Worm (Caenorhabditis elegans) whole organism, L2 larva: ENCODE data around the gene cyn-10.

Experiments used
- C34F6.9 ChIP-seq: fragments of 150-350 bp; optimal IDR thresholded peaks from 2 replicates; lab custom pipeline; 2014; ENCODE audit warnings: missing biosample characterization, missing genetic modification characterization
- F13H6.1 ChIP-seq: sonication (generic microtip); optimal IDR thresholded peaks from 2 replicates; lab custom pipeline; 2016; ENCODE audit warnings: missing genetic modification characterization, missing compliant biosample characterization
- R02D3.7 ChIP-seq: fragments of 150-350 bp; optimal IDR thresholded peaks from 2 replicates; lab custom pipeline; 2014; ENCODE audit warnings: missing biosample characterization, missing genetic modification characterization
- Y55F3AM.14 ChIP-seq: fragments of 200-800 bp; sonication (Bioruptor generic); optimal IDR thresholded peaks from 2 replicates; lab custom pipeline; 2018; ENCODE audit warnings: mild to moderate bottlenecking, missing genetic modification characterization, missing compliant biosample characterization
- ZK546.5 ChIP-seq: sonication (generic microtip); optimal IDR thresholded peaks from 2 replicates; lab custom pipeline; 2017; ENCODE audit warnings: missing biosample characterization, missing genetic modification characterization
- alr-1 ChIP-seq: fragments of 150-350 bp; optimal IDR thresholded peaks from 2 replicates; lab custom pipeline; 2014; ENCODE audit warnings: missing biosample characterization, missing genetic modification characterization
- aly-2 ChIP-seq: fragments of 150-350 bp; optimal IDR thresholded peaks from 2 replicates; lab custom pipeline; 2014; ENCODE audit warnings: missing biosample characterization, missing genetic modification characterization
- ama-1 ChIP-seq: fragments of 150-350 bp; optimal IDR thresholded peaks from 2 replicates; lab custom pipeline; 2018; ENCODE audit warnings: inconsistent platforms
- blmp-1 ChIP-seq: sonication (generic microtip); optimal IDR thresholded peaks from 2 replicates; lab custom pipeline; 2017; ENCODE audit warnings: missing genetic modification characterization, mild to moderate bottlenecking, missing compliant biosample characterization, antibody characterized with exemption, moderate library complexity; ENCODE audit not compliant: insufficient read depth
- ceh-16 ChIP-seq: fragments of 150-350 bp; optimal IDR thresholded peaks from 2 replicates; lab custom pipeline; 2014; ENCODE audit warnings: missing biosample characterization, missing genetic modification characterization
- ceh-82 ChIP-seq: fragments of 150-350 bp; optimal IDR thresholded peaks from 2 replicates; lab custom pipeline; 2014; ENCODE audit warnings: missing biosample characterization, missing genetic modification characterization
- crh-2 ChIP-seq: sonication (generic microtip); optimal IDR thresholded peaks from 2 replicates; lab custom pipeline; 2017; ENCODE audit warnings: missing biosample characterization, missing genetic modification characterization
- dmd-4 ChIP-seq: sonication (generic microtip); optimal IDR thresholded peaks from 2 replicates; lab custom pipeline; 2017; ENCODE audit warnings: missing biosample characterization, missing genetic modification characterization
- egl-27 ChIP-seq: sonication (generic microtip); optimal IDR thresholded peaks from 3 replicates; lab custom pipeline; 2017; ENCODE audit warnings: missing biosample characterization, missing genetic modification reagents, missing genetic modification characterization
- elt-1 ChIP-seq: fragments of 150-350 bp; optimal IDR thresholded peaks from 2 replicates; lab custom pipeline; 2014; ENCODE audit warnings: missing biosample characterization, missing genetic modification characterization
- elt-3 ChIP-seq: sonication (generic microtip); optimal IDR thresholded peaks from 2 replicates; lab custom pipeline; 2017; ENCODE audit warnings: missing biosample characterization, missing genetic modification characterization
- fos-1 ChIP-seq: fragments of 150-350 bp; optimal IDR thresholded peaks from 2 replicates; lab custom pipeline; 2014; ENCODE audit warnings: missing biosample characterization, missing genetic modification characterization
- gmeb-1 ChIP-seq: fragments of 150-350 bp; optimal IDR thresholded peaks from 2 replicates; lab custom pipeline; 2014; ENCODE audit warnings: missing biosample characterization, missing genetic modification characterization
- lin-11 ChIP-seq: fragments of 150-350 bp; sonication (generic microtip); optimal IDR thresholded peaks from 2 replicates; lab custom pipeline; 2014; ENCODE audit warnings: missing biosample characterization, missing genetic modification characterization, inconsistent platforms, mixed read lengths
- lin-13 ChIP-seq: fragments of 150-350 bp; optimal IDR thresholded peaks from 2 replicates; lab custom pipeline; 2014; ENCODE audit warnings: missing biosample characterization, missing genetic modification reagents, missing genetic modification characterization
- lin-39 ChIP-seq: fragments of 150-350 bp; optimal IDR thresholded peaks from 2 replicates; lab custom pipeline; 2014; ENCODE audit warnings: missing biosample characterization, missing genetic modification reagents, missing genetic modification characterization
- lsy-2 ChIP-seq, 2 experiments: fragments of 150-350 bp in 1 of 2; sonication (generic microtip) in 1 of 2; optimal IDR thresholded peaks; 2 replicates each; lab custom pipeline; 2014 to 2017; ENCODE audit warnings: missing biosample characterization in 2 of 2, missing genetic modification characterization in 2 of 2
- mab-5 ChIP-seq: fragments of 150-350 bp; optimal IDR thresholded peaks from 2 replicates; lab custom pipeline; 2014; ENCODE audit warnings: missing biosample characterization, missing genetic modification characterization
- mbf-1 ChIP-seq: sonication (generic microtip); optimal IDR thresholded peaks from 2 replicates; lab custom pipeline; 2017; ENCODE audit warnings: missing biosample characterization, missing genetic modification characterization
- mdl-1 ChIP-seq, 2 experiments: fragments of 150-350 bp in 1 of 2; sonication (generic microtip) in 1 of 2; optimal IDR thresholded peaks; 2 replicates each; lab custom pipeline; 2017; ENCODE audit warnings: missing biosample characterization in 2 of 2, missing genetic modification characterization in 2 of 2
- nhr-10 ChIP-seq: sonication (generic microtip); optimal IDR thresholded peaks from 2 replicates; lab custom pipeline; 2017; ENCODE audit warnings: missing biosample characterization, missing genetic modification characterization
- nhr-11 ChIP-seq: fragments of 150-350 bp; optimal IDR thresholded peaks from 2 replicates; lab custom pipeline; 2014; ENCODE audit warnings: missing biosample characterization, missing genetic modification characterization
- nhr-12 ChIP-seq: fragments of 150-350 bp; optimal IDR thresholded peaks from 2 replicates; lab custom pipeline; 2014; ENCODE audit warnings: missing biosample characterization, missing genetic modification characterization
- nhr-129 ChIP-seq: fragments of 150-350 bp; optimal IDR thresholded peaks from 2 replicates; lab custom pipeline; 2014; ENCODE audit warnings: missing biosample characterization, missing genetic modification characterization
- nhr-21 ChIP-seq: fragments of 150-350 bp; optimal IDR thresholded peaks from 2 replicates; lab custom pipeline; 2014; ENCODE audit warnings: missing biosample characterization, missing genetic modification characterization
- nhr-23 ChIP-seq: fragments of 150-350 bp; optimal IDR thresholded peaks from 2 replicates; lab custom pipeline; 2014; ENCODE audit warnings: missing biosample characterization, missing genetic modification reagents, missing genetic modification characterization
- nhr-237 ChIP-seq: fragments of 150-350 bp; optimal IDR thresholded peaks from 2 replicates; lab custom pipeline; 2014; ENCODE audit warnings: missing biosample characterization, missing genetic modification characterization
- nhr-25 ChIP-seq: fragments of 150-350 bp; sonication (generic microtip); optimal IDR thresholded peaks from 3 replicates; lab custom pipeline; 2014; ENCODE audit warnings: missing biosample characterization, missing genetic modification characterization
- nhr-6 ChIP-seq: fragments of 150-350 bp; optimal IDR thresholded peaks from 2 replicates; lab custom pipeline; 2014; ENCODE audit warnings: missing biosample characterization, missing genetic modification characterization
- nhr-77 ChIP-seq: fragments of 150-350 bp; optimal IDR thresholded peaks from 2 replicates; lab custom pipeline; 2014; ENCODE audit warnings: missing biosample characterization, missing genetic modification characterization
- peb-1 ChIP-seq: fragments of 150-350 bp; optimal IDR thresholded peaks from 2 replicates; lab custom pipeline; 2014; ENCODE audit warnings: missing biosample characterization, missing genetic modification characterization
- sem-4 ChIP-seq: fragments of 150-350 bp; optimal IDR thresholded peaks from 2 replicates; lab custom pipeline; 2014; ENCODE audit warnings: missing biosample characterization, missing genetic modification reagents, missing genetic modification characterization
- skn-1 ChIP-seq: sonication (generic microtip); optimal IDR thresholded peaks from 2 replicates; lab custom pipeline; 2017; ENCODE audit warnings: missing biosample characterization, missing genetic modification characterization
- sma-3 ChIP-seq: sonication (generic microtip); optimal IDR thresholded peaks from 2 replicates; lab custom pipeline; 2016; ENCODE audit warnings: missing genetic modification reagents, missing genetic modification characterization, missing compliant biosample characterization
- sma-9 ChIP-seq, 2 experiments: fragments of 150-350 bp in 1 of 2; sonication (generic microtip) in 1 of 2; optimal IDR thresholded peaks; 2 replicates each; lab custom pipeline; 2014 to 2016; ENCODE audit warnings: missing genetic modification characterization in 2 of 2, mild to moderate bottlenecking in 1 of 2, missing biosample characterization in 1 of 2, missing compliant biosample characterization in 1 of 2, missing genetic modification reagents in 1 of 2, moderate library complexity in 1 of 2
- snpc-4 ChIP-seq: fragments of 150-350 bp; optimal IDR thresholded peaks from 2 replicates; lab custom pipeline; 2014; ENCODE audit warnings: missing biosample characterization, missing genetic modification characterization
- unc-39 ChIP-seq: fragments of 150-350 bp; optimal IDR thresholded peaks from 2 replicates; lab custom pipeline; 2014; ENCODE audit warnings: missing biosample characterization, missing genetic modification characterization
- unc-55 ChIP-seq: fragments of 150-350 bp; sonication (generic microtip); optimal IDR thresholded peaks from 3 replicates; lab custom pipeline; 2014; ENCODE audit warnings: missing biosample characterization, missing genetic modification reagents, missing genetic modification characterization
- unc-62 ChIP-seq: fragments of 150-350 bp; optimal IDR thresholded peaks from 2 replicates; lab custom pipeline; 2014; ENCODE audit warnings: missing biosample characterization, missing genetic modification reagents, missing genetic modification characterization
- zag-1 ChIP-seq: fragments of 150-350 bp; optimal IDR thresholded peaks from 2 replicates; lab custom pipeline; 2014; ENCODE audit warnings: missing biosample characterization, missing genetic modification characterization
- ztf-1 ChIP-seq: fragments of 200-800 bp; sonication (Bioruptor generic); conservative IDR thresholded peaks from 2 replicates; pipeline ENCODE4 v1.3.6; 2022; ENCODE audit warnings: missing genetic modification characterization, missing compliant biosample characterization
- ztf-11 ChIP-seq: sonication (generic microtip); optimal IDR thresholded peaks from 2 replicates; lab custom pipeline; 2017; ENCODE audit warnings: missing biosample characterization, missing genetic modification characterization
- ztf-4 ChIP-seq: fragments of 150-350 bp; optimal IDR thresholded peaks from 2 replicates; lab custom pipeline; 2014; ENCODE audit warnings: missing biosample characterization, missing genetic modification characterization

cyn-10 gene

ce11 chrII:6891176-6891575 lies 22.0 kb downstream of the cyn-10 start:
- TF ChIP-seq alr-1: no peak
- peak; percentile 21 for TF ChIP-seq snpc-4 (tag; lab: Kevin White, UChicago)
- TF ChIP-seq crh-2 (tag; lab: Kevin White, UChicago): peak; percentile 32
- TF ChIP-seq C34F6.9 (tag; lab: Kevin White, UChicago): peak; percentile 66
- TF ChIP-seq unc-55 (GFP tag; lab: Kevin White, UChicago): peak; percentile 40
- TF ChIP-seq nhr-21 (tag; lab: Kevin White, UChicago): peak; percentile 78
- peak; percentile 88 for TF ChIP-seq ama-1 (lab: Kevin White, UChicago)
- TF ChIP-seq Y55F3AM.14 (GFP tag; lab: Kevin White, UChicago): no peak
- TF ChIP-seq ztf-1 (GFP tag; lab: Robert Waterston, UW): no peak
- TF ChIP-seq ceh-82: no peak
- peak; percentile 43 for TF ChIP-seq egl-27 (tag; lab: Kevin White, UChicago)
- TF ChIP-seq ztf-4 (tag; lab: Kevin White, UChicago): peak; percentile 13
- no peak for TF ChIP-seq skn-1
- no peak for TF ChIP-seq unc-39 (tag; lab: Kevin White, UChicago)
- TF ChIP-seq nhr-10: no peak
- TF ChIP-seq elt-1 (tag; lab: Kevin White, UChicago): no peak
- peak; percentile 40 for TF ChIP-seq nhr-25 (tag; lab: Kevin White, UChicago)
- TF ChIP-seq zag-1: no peak
- peak; percentile 60 to 92 for TF ChIP-seq mdl-1 (tag; optimal IDR thresholded peaks at IDR 0.05; lab: Kevin White, UChicago)
- peak; percentile 7 for TF ChIP-seq gmeb-1 (tag; lab: Kevin White, UChicago)
- TF ChIP-seq unc-62 (GFP tag; lab: Kevin White, UChicago): no peak
- no peak for TF ChIP-seq nhr-11
- peak in 1 of 2 experiments; percentile 11 for TF ChIP-seq lsy-2 (tag; optimal IDR thresholded peaks at IDR 0.05; lab: Kevin White, UChicago)
- no peak for TF ChIP-seq mbf-1
- TF ChIP-seq ZK546.5 (tag; lab: Kevin White, UChicago): no peak
- no peak for TF ChIP-seq dmd-4
- no peak for TF ChIP-seq nhr-6 (tag; lab: Kevin White, UChicago)
- TF ChIP-seq ceh-16 (tag; lab: Kevin White, UChicago): no peak
- TF ChIP-seq R02D3.7 (tag; lab: Kevin White, UChicago): no peak
- peak; percentile 54 for TF ChIP-seq sma-3
- TF ChIP-seq aly-2 (tag; lab: Kevin White, UChicago): no peak
- TF ChIP-seq lin-11 (tag; lab: Kevin White, UChicago): peak; percentile 26
- TF ChIP-seq sma-9 (GFP tag; optimal IDR thresholded peaks at IDR 0.05; lab: Kevin White, UChicago): peak; percentile 74
- TF ChIP-seq sma-9 (tag; optimal IDR thresholded peaks at IDR 0.05; lab: Kevin White, UChicago): no peak
- no peak for TF ChIP-seq peb-1
- TF ChIP-seq F13H6.1: peak; percentile 63
- no peak for TF ChIP-seq nhr-23 (tag; lab: Kevin White, UChicago)
- TF ChIP-seq mab-5 (tag; lab: Kevin White, UChicago): no peak
- no peak for TF ChIP-seq elt-3 (tag; lab: Kevin White, UChicago)
- peak; percentile 32 for TF ChIP-seq lin-13 (GFP tag; lab: Kevin White, UChicago)
- TF ChIP-seq nhr-77 (tag; lab: Kevin White, UChicago): no peak
- peak; percentile 47 for TF ChIP-seq blmp-1 (tag; lab: Kevin White, UChicago)
- no peak for TF ChIP-seq nhr-237
- TF ChIP-seq ztf-11: no peak
- TF ChIP-seq sem-4 (tag; lab: Kevin White, UChicago): peak; percentile 58
- no peak for TF ChIP-seq lin-39
- TF ChIP-seq fos-1 (tag; lab: Kevin White, UChicago): peak; percentile 65
- peak; percentile 94 for TF ChIP-seq nhr-129 (tag; lab: Kevin White, UChicago)
- TF ChIP-seq nhr-12: no peak
